Fruit fly (Drosophila melanogaster) whole organism, embryonic: ENCODE measurements around the gene CG34327.

Experiments used
- CG13296 ChIP-seq: fragments of 200-800 bp; sonication (Bioruptor generic); optimal IDR thresholded peaks from 3 replicates; lab custom pipeline; 2018; ENCODE audit warnings: missing biosample characterization, mild to moderate bottlenecking, missing genetic modification characterization
- CG15696 ChIP-seq: fragments of 200-800 bp; sonication (Bioruptor generic); optimal IDR thresholded peaks from 2 replicates; lab custom pipeline; 2019; ENCODE audit warnings: missing biosample characterization, mild to moderate bottlenecking, missing genetic modification characterization, moderate library complexity
- CG18764 ChIP-seq: fragments of 200-800 bp; sonication (Bioruptor generic); optimal IDR thresholded peaks from 3 replicates; lab custom pipeline; 2016; ENCODE audit warnings: missing biosample characterization, missing genetic modification characterization
- CG3847 ChIP-seq: fragments of 200-800 bp; sonication (Bioruptor generic); IDR thresholded peaks from 2 replicates; pipeline ENCODE4 v1.3.6; 2022; ENCODE audit warnings: missing biosample characterization, missing genetic modification characterization
- Ets97D ChIP-seq: fragments of 200-800 bp; sonication (Bioruptor generic); optimal IDR thresholded peaks from 3 replicates; lab custom pipeline; 2016; ENCODE audit warnings: missing biosample characterization, missing genetic modification characterization
- MESR4 ChIP-seq: fragments of 200-800 bp; sonication (Bioruptor generic); optimal IDR thresholded peaks from 2 replicates; lab custom pipeline; 2018; ENCODE audit warnings: missing biosample characterization, mild to moderate bottlenecking, missing genetic modification characterization, moderate library complexity
- ato ChIP-seq: fragments of 200-800 bp; sonication (Bioruptor generic); IDR thresholded peaks from 2 replicates; pipeline ENCODE4 v1.3.6; 2022; ENCODE audit warnings: missing biosample characterization, missing genetic modification characterization; ENCODE audit not compliant: partially characterized antibody
- gce ChIP-seq: fragments of 200-800 bp; sonication (Bioruptor generic); IDR thresholded peaks from 3 replicates; pipeline ENCODE4 v1.3.6; 2022; ENCODE audit warnings: missing biosample characterization, missing genetic modification characterization
- grn ChIP-seq: fragments of 200-800 bp; sonication (Bioruptor generic); optimal IDR thresholded peaks from 3 replicates; lab custom pipeline; 2017; ENCODE audit warnings: missing biosample characterization, missing genetic modification characterization
- ken ChIP-seq: fragments of 200-800 bp; sonication (Bioruptor generic); IDR thresholded peaks from 3 replicates; pipeline ENCODE4 v1.3.6; 2022; ENCODE audit warnings: missing biosample characterization, missing genetic modification characterization
- kni ChIP-seq: fragments of 200-800 bp; sonication (Bioruptor generic); optimal IDR thresholded peaks from 3 replicates; lab custom pipeline; 2017; ENCODE audit warnings: mild to moderate bottlenecking, missing biosample characterization, missing genetic modification reagents, missing genetic modification characterization
- otp ChIP-seq: fragments of 200-800 bp; sonication (Bioruptor generic); IDR thresholded peaks from 3 replicates; pipeline ENCODE4, ENCODE4 v1.3.6; 2022; ENCODE audit warnings: missing biosample characterization, missing genetic modification characterization
- wdn ChIP-seq: fragments of 200-800 bp; sonication (Bioruptor generic); IDR thresholded peaks from 2 replicates; pipeline ENCODE4 v1.3.6; 2022; ENCODE audit warnings: missing biosample characterization, missing genetic modification characterization

- no peak for TF ChIP-seq ken (GFP tag; lab: Robert Waterston, UW)
- no peak for TF ChIP-seq wdn (GFP tag; lab: Robert Waterston, UW)
- TF ChIP-seq CG13296 (GFP tag; lab: Kevin White, UChicago): no peak
- no peak for TF ChIP-seq grn (GFP tag; lab: Kevin White, UChicago)
- no peak for TF ChIP-seq CG15696
- TF ChIP-seq ato (GFP tag; lab: Robert Waterston, UW): no peak
- TF ChIP-seq CG3847 (GFP tag; lab: Robert Waterston, UW): no peak
- TF ChIP-seq otp (GFP tag; lab: Robert Waterston, UW): no peak
- no peak for TF ChIP-seq gce (GFP tag; lab: Robert Waterston, UW)
- TF ChIP-seq Ets97D: no peak
- TF ChIP-seq kni (GFP tag; lab: Kevin White, UChicago): no peak
- no peak for TF ChIP-seq CG18764 (GFP tag; lab: Kevin White, UChicago)
- TF ChIP-seq MESR4: no peak
Observed at dm6 chrX:17215004-17215403, 8.6 kb downstream of the CG34327 start, which contains the start of gene CG5162.
